Fruit fly (Drosophila melanogaster) whole organism, embryonic: ENCODE data around the gene sws.

Experiments used
- Aef1 ChIP-seq: fragments of 200-800 bp; sonication (Bioruptor generic); IDR thresholded peaks from 3 replicates; pipeline ENCODE4 v1.3.6; 2022; ENCODE audit warnings: missing biosample characterization, missing genetic modification characterization
- Atf6 ChIP-seq: fragments of 200-800 bp; sonication (Bioruptor generic); IDR thresholded peaks from 2 replicates; pipeline ENCODE4 v1.3.6; 2022; ENCODE audit warnings: missing biosample characterization, missing genetic modification characterization
- BtbVII ChIP-seq: fragments of 200-800 bp; sonication (Bioruptor generic); optimal IDR thresholded peaks from 3 replicates; lab custom pipeline; 2017; ENCODE audit warnings: missing biosample characterization, mild to moderate bottlenecking, missing genetic modification characterization
- CG10321 ChIP-seq: fragments of 200-800 bp; sonication (Bioruptor generic); IDR thresholded peaks from 2 replicates; pipeline ENCODE4 v1.3.6; 2022; ENCODE audit warnings: missing biosample characterization, missing genetic modification characterization
- CG10431 ChIP-seq: fragments of 200-800 bp; sonication (Bioruptor generic); optimal IDR thresholded peaks from 3 replicates; lab custom pipeline; 2018; ENCODE audit warnings: missing biosample characterization, mild to moderate bottlenecking, missing genetic modification characterization
- CG11504 ChIP-seq: fragments of 200-800 bp; sonication (Bioruptor generic); optimal IDR thresholded peaks from 3 replicates; lab custom pipeline; 2019; ENCODE audit warnings: missing biosample characterization, mild to moderate bottlenecking, missing genetic modification characterization, moderate library complexity
- CG11723 ChIP-seq: fragments of 200-800 bp; sonication (Bioruptor generic); optimal IDR thresholded peaks from 2 replicates; lab custom pipeline; 2017; ENCODE audit warnings: missing biosample characterization, mild to moderate bottlenecking, missing genetic modification characterization
- CG12391 ChIP-seq: fragments of 200-800 bp; sonication (Bioruptor generic); optimal IDR thresholded peaks from 3 replicates; lab custom pipeline; 2018; ENCODE audit warnings: missing biosample characterization, mild to moderate bottlenecking, missing genetic modification characterization, moderate library complexity
- CG12769 ChIP-seq: fragments of 200-800 bp; sonication (Bioruptor generic); optimal IDR thresholded peaks from 2 replicates; lab custom pipeline; 2019; ENCODE audit warnings: missing biosample characterization, mild to moderate bottlenecking, missing genetic modification characterization, moderate library complexity
- CG2875 ChIP-seq: fragments of 200-800 bp; sonication (Bioruptor generic); optimal IDR thresholded peaks from 2 replicates; lab custom pipeline; 2017; ENCODE audit warnings: missing biosample characterization, mild to moderate bottlenecking, missing genetic modification characterization, missing genetic modification reagents
- CG3281 ChIP-seq: fragments of 200-800 bp; sonication (Bioruptor generic); optimal IDR thresholded peaks from 3 replicates; lab custom pipeline; 2017; ENCODE audit warnings: missing biosample characterization, mild to moderate bottlenecking, missing genetic modification characterization
- CG34422 ChIP-seq: fragments of 200-800 bp; sonication (Bioruptor generic); IDR thresholded peaks from 3 replicates; pipeline ENCODE4 v1.3.6; 2022; ENCODE audit warnings: missing biosample characterization, missing genetic modification characterization
- CG4854 ChIP-seq: fragments of 200-800 bp; sonication (Bioruptor generic); optimal IDR thresholded peaks from 2 replicates; lab custom pipeline; 2016; ENCODE audit warnings: missing biosample characterization, missing genetic modification characterization, inconsistent platforms
- CG6254 ChIP-seq: fragments of 200-800 bp; sonication (Bioruptor generic); optimal IDR thresholded peaks from 3 replicates; lab custom pipeline; 2017; ENCODE audit warnings: mild to moderate bottlenecking, missing biosample characterization, missing genetic modification reagents, missing genetic modification characterization
- CG7963 ChIP-seq: fragments of 200-800 bp; sonication (Bioruptor generic); IDR thresholded peaks from 3 replicates; pipeline ENCODE4 v1.3.6; 2022; ENCODE audit warnings: missing biosample characterization, missing genetic modification characterization; ENCODE audit not compliant: partially characterized antibody
- CG7987 ChIP-seq: fragments of 200-800 bp; sonication (Bioruptor generic); optimal IDR thresholded peaks from 2 replicates; lab custom pipeline; 2018; ENCODE audit warnings: missing biosample characterization, mild to moderate bottlenecking, missing genetic modification characterization, moderate library complexity
- CG9727 ChIP-seq: fragments of 200-800 bp; sonication (Bioruptor generic); optimal IDR thresholded peaks from 3 replicates; lab custom pipeline; 2017; ENCODE audit warnings: missing biosample characterization, mild to moderate bottlenecking, missing genetic modification characterization
- CG9876 ChIP-seq: fragments of 200-800 bp; sonication (Bioruptor generic); optimal IDR thresholded peaks from 2 replicates; lab custom pipeline; 2016; ENCODE audit warnings: missing biosample characterization, missing genetic modification characterization
- CrebB ChIP-seq: fragments of 200-800 bp; sonication (Bioruptor generic); optimal IDR thresholded peaks from 3 replicates; lab custom pipeline; 2018; ENCODE audit warnings: missing biosample characterization, mild to moderate bottlenecking, missing genetic modification characterization
- D ChIP-seq, 2 experiments: fragments of 200-800 bp in 1 of 2; fragments of >200 bp in 1 of 2; sonication (Bioruptor generic) in 1 of 2; optimal IDR thresholded peaks; 2 replicates in 1 of 2; 3 replicates in 1 of 2; lab custom pipeline; 2017; ENCODE audit warnings: mild to moderate bottlenecking in 1 of 2, missing biosample characterization in 1 of 2, missing genetic modification characterization in 1 of 2, missing genetic modification reagents in 1 of 2
- Fer2 ChIP-seq: fragments of 200-800 bp; sonication (Bioruptor generic); optimal IDR thresholded peaks from 2 replicates; lab custom pipeline; 2018; ENCODE audit warnings: missing biosample characterization, mild to moderate bottlenecking, missing genetic modification characterization, moderate library complexity
- HHEX ChIP-seq: fragments of 200-800 bp; sonication (Bioruptor generic); optimal IDR thresholded peaks from 3 replicates; lab custom pipeline; 2017; ENCODE audit warnings: missing biosample characterization, mild to moderate bottlenecking, missing genetic modification characterization, missing genetic modification reagents
- HmgZ ChIP-seq: fragments of 200-800 bp; sonication (Bioruptor generic); optimal IDR thresholded peaks from 2 replicates; lab custom pipeline; 2018; ENCODE audit warnings: missing biosample characterization, mild to moderate bottlenecking, missing genetic modification characterization
- Kr ChIP-seq: fragments of 200-800 bp; sonication (Bioruptor generic); optimal IDR thresholded peaks from 2 replicates; lab custom pipeline; 2017; ENCODE audit warnings: missing biosample characterization, mild to moderate bottlenecking, missing genetic modification characterization
- Lim3 ChIP-seq: fragments of 200-800 bp; sonication (Bioruptor generic); IDR thresholded peaks from 2 replicates; pipeline ENCODE4 v1.3.6; 2022; ENCODE audit warnings: missing biosample characterization, missing genetic modification characterization
- Rfx ChIP-seq: fragments of 200-800 bp; sonication (Bioruptor generic); IDR thresholded peaks from 2 replicates; pipeline ENCODE4 v1.3.6; 2022; ENCODE audit warnings: missing biosample characterization, missing genetic modification characterization
- Ssrp ChIP-seq: fragments of 200-800 bp; sonication (Bioruptor generic); optimal IDR thresholded peaks from 2 replicates; lab custom pipeline; 2018; ENCODE audit warnings: missing biosample characterization, mild to moderate bottlenecking, missing genetic modification characterization, moderate library complexity
- ab ChIP-seq: fragments of 200-800 bp; sonication (Bioruptor generic); optimal IDR thresholded peaks from 2 replicates; lab custom pipeline; 2016; ENCODE audit warnings: missing biosample characterization, missing genetic modification characterization
- fd64A ChIP-seq: fragments of 200-800 bp; sonication (Bioruptor generic); optimal IDR thresholded peaks from 3 replicates; lab custom pipeline; 2018; ENCODE audit warnings: missing biosample characterization, mild to moderate bottlenecking, missing genetic modification characterization
- ind ChIP-seq: fragments of 200-800 bp; sonication (Bioruptor generic); optimal IDR thresholded peaks from 3 replicates; lab custom pipeline; 2016; ENCODE audit warnings: missing biosample characterization, missing genetic modification characterization
- lilli ChIP-seq: fragments of 200-800 bp; sonication (Bioruptor generic); optimal IDR thresholded peaks from 3 replicates; lab custom pipeline; 2016; ENCODE audit warnings: missing biosample characterization, missing genetic modification characterization
- lmd ChIP-seq: fragments of 200-800 bp; sonication (Bioruptor generic); IDR thresholded peaks from 2 replicates; pipeline ENCODE4 v1.3.6; 2022; ENCODE audit warnings: missing biosample characterization, missing genetic modification characterization
- mirr ChIP-seq: fragments of 200-800 bp; sonication (Bioruptor generic); optimal IDR thresholded peaks from 3 replicates; lab custom pipeline; 2018; ENCODE audit warnings: missing biosample characterization, mild to moderate bottlenecking, missing genetic modification characterization
- oc ChIP-seq: fragments of 200-800 bp; sonication (Bioruptor generic); optimal IDR thresholded peaks from 2 replicates; lab custom pipeline; 2018; ENCODE audit warnings: missing biosample characterization, mild to moderate bottlenecking, missing genetic modification characterization, moderate library complexity
- pum ChIP-seq: fragments of 200-800 bp; sonication (Bioruptor generic); optimal IDR thresholded peaks from 2 replicates; lab custom pipeline; 2016; ENCODE audit warnings: missing biosample characterization, missing genetic modification characterization
- sc ChIP-seq, 3 experiments: fragments of >200 bp in 2 of 3; fragments of 200-800 bp in 1 of 3; sonication (Bioruptor generic) in 1 of 3; optimal IDR thresholded peaks; 2 replicates in 2 of 3; 3 replicates in 1 of 3; lab custom pipeline; 2017; ENCODE audit warnings: mild to moderate bottlenecking in 1 of 3, missing biosample characterization in 1 of 3, missing genetic modification characterization in 1 of 3, missing genetic modification reagents in 1 of 3
- seq ChIP-seq: fragments of 200-800 bp; sonication (Bioruptor generic); IDR thresholded peaks from 2 replicates; pipeline ENCODE4 v1.3.6; 2022; ENCODE audit warnings: missing biosample characterization, missing genetic modification characterization
- sqz ChIP-seq: fragments of 200-800 bp; sonication (Bioruptor generic); optimal IDR thresholded peaks from 3 replicates; lab custom pipeline; 2018; ENCODE audit warnings: missing biosample characterization, mild to moderate bottlenecking, missing genetic modification characterization
- sug ChIP-seq: fragments of 200-800 bp; optimal IDR thresholded peaks from 2 replicates; lab custom pipeline; 2019; ENCODE audit warnings: missing biosample characterization, mild to moderate bottlenecking, missing genetic modification characterization, moderate library complexity
- tgo ChIP-seq: fragments of 200-800 bp; sonication (Bioruptor generic); IDR thresholded peaks from 3 replicates; pipeline ENCODE4 v1.3.6; 2022; ENCODE audit warnings: missing biosample characterization, missing genetic modification characterization
- ttk ChIP-seq: fragments of 200-800 bp; sonication (Bioruptor generic); IDR thresholded peaks from 2 replicates; pipeline ENCODE4 v2.1.2; 2022; ENCODE audit warnings: missing biosample characterization, missing genetic modification characterization

The sws gene

dm6 chrX:7967052-7967847 lies 786 bp downstream of the sws start (continued):
- TF ChIP-seq CG11723 (GFP tag; lab: Kevin White, UChicago) (no peak), fd64A (GFP tag; lab: Kevin White, UChicago) (no peak), ind (GFP tag; lab: Kevin White, UChicago) (no peak), Kr (GFP tag; lab: Kevin White, UChicago) (no peak), CG3281 (GFP tag; lab: Kevin White, UChicago) (no peak), Atf6 (GFP tag; lab: Robert Waterston, UW) (0 out of 2 replicates have a peak, but pooled peaks have one; percentile 25), Rfx (peak; percentile 22; the same call in 1 of the 2 replicates), HHEX (GFP tag; lab: Kevin White, UChicago) (peak; percentile 21), CG34422 (no peak), mirr (GFP tag; lab: Kevin White, UChicago) (peak; percentile 7), Lim3 (GFP tag; lab: Robert Waterston, UW) (no peak), D (optimal IDR thresholded peaks at IDR 0.05; lab: Kevin White, UChicago) (no peak), D (GFP tag; optimal IDR thresholded peaks at IDR 0.05; lab: Kevin White, UChicago) (peak; percentile 5), tgo (GFP tag; lab: Robert Waterston, UW) (no peak), CG7987 (no peak), pum (GFP tag; lab: Kevin White, UChicago) (no peak), lilli (no peak), CG10431 (no peak), BtbVII (GFP tag; lab: Kevin White, UChicago) (no peak), CG10321 (GFP tag; lab: Robert Waterston, UW) (peak; percentile 69; the same call in 1 of the 2 replicates), sqz (GFP tag; lab: Kevin White, UChicago) (peak; percentile 49), CG12769 (tag; lab: Kevin White, UChicago) (peak; percentile 17), CG11504 (no peak), sug (tag; lab: Kevin White, UChicago) (no peak), ttk (0 out of 2 replicates have a peak, but pooled peaks have one; percentile 27), CG4854 (no peak), HmgZ (tag; lab: Kevin White, UChicago) (no peak), CG9876 (GFP tag; lab: Kevin White, UChicago) (no peak), CG7963 (no peak), Aef1 (GFP tag; lab: Robert Waterston, UW) (peak; percentile 88), CG9727 (no peak), seq (peak; percentile 31; the same call in 1 of the 2 replicates), lmd (GFP tag; lab: Robert Waterston, UW) (no peak), Fer2 (tag; lab: Kevin White, UChicago) (no peak), CG6254 (GFP tag; lab: Kevin White, UChicago) (no peak), CG12391 (tag; lab: Kevin White, UChicago) (no peak), CG2875 (GFP tag; lab: Kevin White, UChicago) (no peak), CrebB (tag; lab: Kevin White, UChicago) (peak; percentile 2), ab (no peak), Ssrp (tag; lab: Kevin White, UChicago) (no peak), sc (optimal IDR thresholded peaks at IDR 0.05; lab: Kevin White, UChicago) (no peak), sc (GFP tag; optimal IDR thresholded peaks at IDR 0.05; lab: Kevin White, UChicago) (no peak), oc (peak; percentile 56)
- TF ChIP-seq, all 482 proteins: peak for 35
